Worm (Caenorhabditis elegans): ENCODE results near the gene swan-2.

ce11 chrV:13807232-13807631 lies 3.2 kb upstream of the swan-2 start, which contains the start of gene swan-1:
- TF ChIP-seq pha-4 (tag; optimal IDR thresholded peaks at IDR 0.05) (no peak), ceh-45 (GFP tag; IDR thresholded peaks at IDR 0.05) (no peak), ceh-30 (tag; optimal IDR thresholded peaks at IDR 0.05) (no peak), hlh-13 (GFP tag; optimal IDR thresholded peaks at IDR 0.05) (no peak)
